Worm (Caenorhabditis elegans) whole organism, L1 larva: Measurements from ENCODE around the gene faah-3.

Experiments used
- aha-1 ChIP-seq: fragments of 150-350 bp; optimal IDR thresholded peaks from 2 replicates; lab custom pipeline; 2014; ENCODE audit warnings: missing biosample characterization, missing genetic modification characterization
- aly-2 ChIP-seq: fragments of 150-350 bp; optimal IDR thresholded peaks from 2 replicates; lab custom pipeline; 2014; ENCODE audit warnings: missing biosample characterization, missing genetic modification characterization
- ces-1 ChIP-seq: fragments of 150-350 bp; optimal IDR thresholded peaks from 2 replicates; lab custom pipeline; 2014; ENCODE audit warnings: missing biosample characterization, missing genetic modification reagents, missing genetic modification characterization
- jun-1 ChIP-seq: fragments of 150-350 bp; optimal IDR thresholded peaks from 2 replicates; lab custom pipeline; 2014; ENCODE audit warnings: missing biosample characterization, missing genetic modification reagents, missing genetic modification characterization
- nhr-11 ChIP-seq: fragments of 150-350 bp; optimal IDR thresholded peaks from 2 replicates; lab custom pipeline; 2014; ENCODE audit warnings: missing biosample characterization, missing genetic modification characterization
- nhr-12 ChIP-seq: sonication (generic microtip); optimal IDR thresholded peaks from 2 replicates; lab custom pipeline; 2017; ENCODE audit warnings: missing biosample characterization, missing genetic modification characterization
- nhr-71 ChIP-seq: sonication (generic microtip); optimal IDR thresholded peaks from 2 replicates; lab custom pipeline; 2016; ENCODE audit warnings: mild to moderate bottlenecking, missing genetic modification characterization, moderate library complexity, missing compliant biosample characterization
- nhr-77 ChIP-seq: fragments of 150-350 bp; optimal IDR thresholded peaks from 2 replicates; lab custom pipeline; 2014; ENCODE audit warnings: missing biosample characterization, missing genetic modification characterization
- rnt-1 ChIP-seq: sonication (generic microtip); optimal IDR thresholded peaks from 2 replicates; lab custom pipeline; 2016; ENCODE audit warnings: mild to moderate bottlenecking, missing genetic modification characterization, moderate library complexity, missing compliant biosample characterization
- snpc-4 ChIP-seq: fragments of 150-350 bp; optimal IDR thresholded peaks from 2 replicates; lab custom pipeline; 2014; ENCODE audit warnings: missing biosample characterization, missing genetic modification characterization
- zag-1 ChIP-seq: fragments of 150-350 bp; optimal IDR thresholded peaks from 2 replicates; lab custom pipeline; 2014; ENCODE audit warnings: missing biosample characterization, missing genetic modification characterization

DNA sequence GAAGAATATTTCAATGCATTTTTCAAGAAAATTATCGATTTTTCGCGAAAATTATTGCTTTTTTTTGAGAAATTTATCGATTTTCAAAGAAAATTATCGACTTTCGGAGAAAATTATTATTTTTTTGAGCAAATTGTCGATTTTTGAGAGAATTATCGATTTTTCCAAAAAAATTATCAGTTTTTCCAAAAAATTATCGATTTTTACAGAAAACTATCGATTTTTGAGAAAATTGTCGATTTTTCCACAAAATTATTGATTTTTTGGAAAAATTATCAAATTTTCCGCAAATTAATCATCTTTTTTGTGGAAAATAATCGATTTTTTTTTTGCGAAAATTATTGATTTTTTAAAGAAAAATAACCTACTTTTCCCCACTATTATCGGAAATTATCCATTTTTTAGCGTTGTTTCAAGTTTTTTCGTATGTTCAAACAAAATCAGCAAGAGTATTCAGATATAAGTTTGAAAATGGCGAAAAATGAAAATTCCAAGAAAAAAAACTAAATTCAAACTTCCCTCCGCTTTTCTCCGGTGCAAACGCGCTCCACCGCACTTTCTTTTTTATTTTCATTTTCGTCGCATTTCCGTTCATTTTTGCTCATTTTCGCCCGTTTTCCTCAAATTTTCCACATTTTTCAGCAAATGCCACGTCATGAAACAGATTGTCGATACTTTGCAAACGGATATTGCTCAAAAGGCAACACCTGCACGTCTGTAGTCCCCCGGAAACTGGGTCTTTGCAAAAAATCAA is 46.4 kb upstream of the faah-3 start, which contains the start of gene lep-2:
- no peak for TF ChIP-seq rnt-1 (tag; lab: Kevin White, UChicago)
- no peak for TF ChIP-seq nhr-71 (tag; lab: Kevin White, UChicago)
- no peak for TF ChIP-seq aly-2 (tag; lab: Kevin White, UChicago)
- no peak for TF ChIP-seq zag-1 (tag; lab: Kevin White, UChicago)
- no peak for TF ChIP-seq ces-1
- no peak for TF ChIP-seq jun-1
- no peak for TF ChIP-seq nhr-12 (tag; lab: Kevin White, UChicago)
- TF ChIP-seq snpc-4 (tag; lab: Kevin White, UChicago) = no peak
- TF ChIP-seq aha-1 = no peak
- no peak for TF ChIP-seq nhr-11 (tag; lab: Kevin White, UChicago)
- TF ChIP-seq nhr-77 (tag; lab: Kevin White, UChicago) = no peak
